Fruit fly (Drosophila melanogaster) whole organism, wandering third instar larva: ENCODE data around the gene eIF3h.

Source experiments
- Dfd ChIP-seq: fragments of >200 bp; optimal IDR thresholded peaks from 2 replicates; lab custom pipeline; 2017; ENCODE audit warnings: missing biosample characterization, missing genetic modification characterization
- Myc ChIP-seq: fragments of >200 bp; optimal IDR thresholded peaks from 2 replicates; lab custom pipeline; 2017
- OdsH ChIP-seq: fragments of 200-800 bp; sonication (Bioruptor generic); optimal IDR thresholded peaks from 2 replicates; lab custom pipeline; 2016; ENCODE audit warnings: missing biosample characterization, mild to moderate bottlenecking, missing genetic modification characterization
- br ChIP-seq: fragments of 200-800 bp; sonication (Bioruptor generic); optimal IDR thresholded peaks from 2 replicates; lab custom pipeline; 2016; ENCODE audit warnings: missing biosample characterization, missing genetic modification characterization
- foxo ChIP-seq, 2 experiments: fragments of 200-800 bp; sonication (Bioruptor generic); optimal IDR thresholded peaks; 2 replicates in 1 of 2; 3 replicates in 1 of 2; lab custom pipeline; 2016 to 2017; ENCODE audit warnings: missing biosample characterization in 2 of 2, missing genetic modification characterization in 2 of 2
- fru ChIP-seq: fragments of 200-800 bp; sonication (Bioruptor generic); optimal IDR thresholded peaks from 3 replicates; lab custom pipeline; 2016; ENCODE audit warnings: missing biosample characterization, mild to moderate bottlenecking, missing genetic modification characterization
- h ChIP-seq: fragments of 200-800 bp; sonication (Bioruptor generic); optimal IDR thresholded peaks from 3 replicates; lab custom pipeline; 2016; ENCODE audit warnings: missing biosample characterization, mild to moderate bottlenecking, missing genetic modification characterization
- jim ChIP-seq: fragments of 175-275, 200-325 bp; sonication (Bioruptor generic); optimal IDR thresholded peaks from 2 replicates; lab custom pipeline; 2016; ENCODE audit warnings: missing biosample characterization, mild to moderate bottlenecking, missing genetic modification characterization
- pan ChIP-seq: fragments of >200 bp; optimal IDR thresholded peaks from 2 replicates; lab custom pipeline; 2017
- psq ChIP-seq: fragments of 200-800 bp; sonication (Bioruptor generic); optimal IDR thresholded peaks from 3 replicates; lab custom pipeline; 2017; ENCODE audit warnings: missing biosample characterization, mild to moderate bottlenecking, missing genetic modification characterization, moderate library complexity
- tai ChIP-seq: sonication (Bioruptor generic); optimal IDR thresholded peaks from 2 replicates; lab custom pipeline; 2016; ENCODE audit warnings: missing biosample characterization, missing genetic modification characterization

- TF ChIP-seq tai (GFP tag; lab: Kevin White, UChicago) (no peak), psq (GFP tag; lab: Kevin White, UChicago) (no peak), Myc (no peak), fru (GFP tag; lab: Kevin White, UChicago) (no peak), pan (lab: Kevin White, UChicago) (no peak), OdsH (no peak), foxo (GFP tag; optimal IDR thresholded peaks at IDR 0.05; lab: Kevin White, UChicago) (no peak), jim (GFP tag; lab: Kevin White, UChicago) (no peak), h (GFP tag; lab: Kevin White, UChicago) (no peak), br (GFP tag; lab: Kevin White, UChicago) (no peak), Dfd (GFP tag; lab: Kevin White, UChicago) (no peak)
Observed at dm6 chr2L:5037402-5037860, 15.5 kb downstream of the eIF3h start, which contains the start of the genes CG14042 and SP555.
